Worm (Caenorhabditis elegans) whole organism, late embryonic: ENCODE results near the gene F48F7.6.

Experiments used
- C08G9.2 ChIP-seq: sonication (generic microtip); optimal IDR thresholded peaks from 2 replicates; lab custom pipeline; 2016; ENCODE audit warnings: mild to moderate bottlenecking, missing genetic modification characterization, moderate library complexity, missing compliant biosample characterization
- C38D4.7 ChIP-seq: fragments of 200-800 bp; sonication (Bioruptor generic); optimal IDR thresholded peaks from 2 replicates; lab custom pipeline; 2018; ENCODE audit warnings: mild to moderate bottlenecking, missing genetic modification characterization, moderate library complexity, missing compliant biosample characterization
- F13H6.1 ChIP-seq: sonication (generic microtip); optimal IDR thresholded peaks from 2 replicates; lab custom pipeline; 2016; ENCODE audit warnings: missing genetic modification characterization, missing compliant biosample characterization
- K02D7.2 ChIP-seq: sonication (generic microtip); optimal IDR thresholded peaks from 2 replicates; lab custom pipeline; 2017; ENCODE audit warnings: mild to moderate bottlenecking, missing genetic modification characterization, missing compliant biosample characterization
- K09A11.1 ChIP-seq: sonication (generic microtip); optimal IDR thresholded peaks from 2 replicates; lab custom pipeline; 2017; ENCODE audit warnings: antibody characterized with exemption, mild to moderate bottlenecking, missing genetic modification characterization, missing compliant biosample characterization; ENCODE audit not compliant: insufficient read depth
- T23F11.4 ChIP-seq: fragments of 200-800 bp; sonication (Bioruptor generic); optimal IDR thresholded peaks from 2 replicates; lab custom pipeline; 2018; ENCODE audit warnings: mild to moderate bottlenecking, missing genetic modification characterization, missing compliant biosample characterization
- ama-1 ChIP-seq: fragments of 150-350 bp; optimal IDR thresholded peaks from 2 replicates; lab custom pipeline; 2014
- ceh-14 ChIP-seq: sonication (generic microtip); optimal IDR thresholded peaks from 2 replicates; lab custom pipeline; 2016; ENCODE audit warnings: missing genotype, missing genetic modification characterization, missing compliant biosample characterization
- ceh-18 ChIP-seq: sonication (generic microtip); optimal IDR thresholded peaks from 2 replicates; lab custom pipeline; 2016; ENCODE audit warnings: missing genetic modification characterization, missing compliant biosample characterization
- ceh-30 ChIP-seq: fragments of 150-350 bp; optimal IDR thresholded peaks from 2 replicates; lab custom pipeline; 2014; ENCODE audit warnings: missing biosample characterization, missing genetic modification characterization
- ceh-31 ChIP-seq: sonication (generic microtip); optimal IDR thresholded peaks from 2 replicates; lab custom pipeline; 2016; ENCODE audit warnings: missing genetic modification characterization, missing compliant biosample characterization
- ceh-34 ChIP-seq: sonication (generic microtip); optimal IDR thresholded peaks from 2 replicates; lab custom pipeline; 2016; ENCODE audit warnings: mild to moderate bottlenecking, missing genetic modification characterization, missing compliant biosample characterization
- ceh-45 ChIP-seq: fragments of 200-800 bp; sonication (Bioruptor generic); IDR thresholded peaks from 2 replicates; pipeline ENCODE4 v1.3.6; 2022; ENCODE audit warnings: missing genetic modification reagents, missing genetic modification characterization, missing compliant biosample characterization
- ceh-6 ChIP-seq: fragments of 200-800 bp; sonication (Bioruptor generic); optimal IDR thresholded peaks from 2 replicates; lab custom pipeline; 2018; ENCODE audit warnings: mild to moderate bottlenecking, missing genetic modification characterization, missing compliant biosample characterization
- ceh-9 ChIP-seq: sonication (generic microtip); optimal IDR thresholded peaks from 2 replicates; lab custom pipeline; 2016; ENCODE audit warnings: mild to moderate bottlenecking, missing genetic modification characterization, inconsistent platforms, missing compliant biosample characterization
- che-1 ChIP-seq: sonication (generic microtip); optimal IDR thresholded peaks from 2 replicates; lab custom pipeline; 2016; ENCODE audit warnings: mild to moderate bottlenecking, missing genetic modification characterization, missing compliant biosample characterization
- dmd-4 ChIP-seq: sonication (generic microtip); optimal IDR thresholded peaks from 2 replicates; lab custom pipeline; 2016; ENCODE audit warnings: borderline replicate concordance, missing genetic modification characterization, missing compliant biosample characterization
- dve-1 ChIP-seq: sonication (generic microtip); optimal IDR thresholded peaks from 2 replicates; lab custom pipeline; 2017; ENCODE audit warnings: antibody characterized with exemption, mild to moderate bottlenecking, missing genetic modification characterization, missing compliant biosample characterization
- elt-4 ChIP-seq: sonication (generic microtip); optimal IDR thresholded peaks from 2 replicates; lab custom pipeline; 2016; ENCODE audit warnings: missing genetic modification characterization, missing compliant biosample characterization
- ets-4 ChIP-seq: sonication (generic microtip); optimal IDR thresholded peaks from 2 replicates; lab custom pipeline; 2016; ENCODE audit warnings: missing genetic modification characterization, missing compliant biosample characterization
- eyg-1 ChIP-seq: sonication (generic microtip); optimal IDR thresholded peaks from 2 replicates; lab custom pipeline; 2016; ENCODE audit warnings: missing genotype, missing genetic modification characterization, missing compliant biosample characterization
- fax-1 ChIP-seq: sonication (generic microtip); optimal IDR thresholded peaks from 2 replicates; lab custom pipeline; 2016; ENCODE audit warnings: missing genotype, missing genetic modification characterization, missing compliant biosample characterization
- fkh-6 ChIP-seq: sonication (generic microtip); optimal IDR thresholded peaks from 2 replicates; lab custom pipeline; 2016; ENCODE audit warnings: missing genetic modification characterization, missing compliant biosample characterization
- gmeb-2 ChIP-seq: sonication (generic microtip); optimal IDR thresholded peaks from 2 replicates; lab custom pipeline; 2016; ENCODE audit warnings: missing genetic modification characterization, inconsistent platforms, missing compliant biosample characterization
- hlh-15 ChIP-seq: sonication (generic microtip); optimal IDR thresholded peaks from 2 replicates; lab custom pipeline; 2016; ENCODE audit warnings: missing genetic modification characterization, missing compliant biosample characterization
- hlh-6 ChIP-seq: sonication (generic microtip); optimal IDR thresholded peaks from 2 replicates; lab custom pipeline; 2016; ENCODE audit warnings: missing genotype, missing genetic modification characterization, missing compliant biosample characterization
- hlh-8 ChIP-seq: sonication (generic microtip); optimal IDR thresholded peaks from 2 replicates; lab custom pipeline; 2016; ENCODE audit warnings: missing genotype, missing genetic modification characterization, missing compliant biosample characterization
- lin-11 ChIP-seq: fragments of 200-800 bp; sonication (Bioruptor generic); optimal IDR thresholded peaks from 2 replicates; lab custom pipeline; 2018; ENCODE audit warnings: mild to moderate bottlenecking, missing genetic modification characterization, missing compliant biosample characterization
- madf-2 ChIP-seq: sonication (generic microtip); optimal IDR thresholded peaks from 2 replicates; lab custom pipeline; 2017; ENCODE audit warnings: missing genetic modification characterization, missing compliant biosample characterization
- nfya-1 ChIP-seq: sonication (generic microtip); optimal IDR thresholded peaks from 2 replicates; lab custom pipeline; 2017; ENCODE audit warnings: missing genetic modification characterization, mild to moderate bottlenecking, missing compliant biosample characterization, antibody characterized with exemption, moderate library complexity
- nhr-232 ChIP-seq: sonication (generic microtip); optimal IDR thresholded peaks from 2 replicates; lab custom pipeline; 2016; ENCODE audit warnings: missing genetic modification characterization, missing compliant biosample characterization
- pat-9 ChIP-seq: fragments of 200-800 bp; sonication (Bioruptor generic); optimal IDR thresholded peaks from 2 replicates; lab custom pipeline; 2018; ENCODE audit warnings: mild to moderate bottlenecking, missing genetic modification characterization, moderate library complexity, missing compliant biosample characterization
- pha-2 ChIP-seq: sonication (generic microtip); optimal IDR thresholded peaks from 2 replicates; lab custom pipeline; 2017; ENCODE audit warnings: mild to moderate bottlenecking, missing genetic modification characterization, missing compliant biosample characterization
- pha-4 ChIP-seq: fragments of 150-350 bp; optimal IDR thresholded peaks from 2 replicates; lab custom pipeline; 2018; ENCODE audit warnings: missing biosample characterization, missing genetic modification reagents, missing genetic modification characterization
- pqm-1 ChIP-seq: sonication (generic microtip); optimal IDR thresholded peaks from 2 replicates; lab custom pipeline; 2016; ENCODE audit warnings: missing genetic modification characterization, missing compliant biosample characterization
- pros-1 ChIP-seq: fragments of 150-350 bp; optimal IDR thresholded peaks from 2 replicates; lab custom pipeline; 2014; ENCODE audit warnings: missing biosample characterization, missing genetic modification reagents, missing genetic modification characterization
- rnt-1 ChIP-seq: sonication (generic microtip); optimal IDR thresholded peaks from 2 replicates; lab custom pipeline; 2016; ENCODE audit warnings: missing genetic modification characterization, missing compliant biosample characterization
- sox-2 ChIP-seq: fragments of 200-800 bp; sonication (Bioruptor generic); IDR thresholded peaks from 2 replicates; pipeline ENCODE4 v1.3.6; 2022; ENCODE audit warnings: missing genetic modification reagents, missing genetic modification characterization, missing compliant biosample characterization
- sox-4 ChIP-seq: sonication (generic microtip); optimal IDR thresholded peaks from 2 replicates; lab custom pipeline; 2017; ENCODE audit warnings: mild to moderate bottlenecking, missing genetic modification characterization, inconsistent platforms, missing compliant biosample characterization
- syd-9 ChIP-seq: sonication (generic microtip); optimal IDR thresholded peaks from 2 replicates; lab custom pipeline; 2016; ENCODE audit warnings: mild to moderate bottlenecking, missing genetic modification characterization, moderate library complexity, missing compliant biosample characterization
- tbx-2 ChIP-seq: sonication (generic microtip); optimal IDR thresholded peaks from 2 replicates; lab custom pipeline; 2016; ENCODE audit warnings: missing genetic modification characterization, missing compliant biosample characterization
- ttx-3 ChIP-seq: sonication (generic microtip); optimal IDR thresholded peaks from 2 replicates; lab custom pipeline; 2016; ENCODE audit warnings: missing genetic modification reagents, missing genetic modification characterization, missing compliant biosample characterization
- unc-3 ChIP-seq, 2 experiments: fragments of 200-800 bp in 1 of 2; sonication (Bioruptor generic) in 1 of 2; sonication (generic microtip) in 1 of 2; conservative IDR thresholded peaks in 1 of 2; optimal IDR thresholded peaks in 1 of 2; 2 replicates each; pipeline versions ENCODE4 v1.3.6 to Lab custom; 2016 to 2022; ENCODE audit warnings: missing compliant biosample characterization in 2 of 2, missing genetic modification characterization in 2 of 2, missing genetic modification reagents in 1 of 2
- unc-42 ChIP-seq: sonication (generic microtip); optimal IDR thresholded peaks from 2 replicates; lab custom pipeline; 2016; ENCODE audit warnings: missing genotype, missing genetic modification characterization, missing compliant biosample characterization
- unc-86 ChIP-seq: sonication (generic microtip); optimal IDR thresholded peaks from 2 replicates; lab custom pipeline; 2016; ENCODE audit warnings: missing genetic modification characterization, missing compliant biosample characterization
- zip-5 ChIP-seq: sonication (generic microtip); optimal IDR thresholded peaks from 2 replicates; lab custom pipeline; 2016; ENCODE audit warnings: missing genetic modification characterization, missing compliant biosample characterization
- ztf-16 ChIP-seq: sonication (generic microtip); optimal IDR thresholded peaks from 2 replicates; lab custom pipeline; 2017; ENCODE audit warnings: missing genetic modification characterization, missing compliant biosample characterization

Gene F48F7.6

DNA sequence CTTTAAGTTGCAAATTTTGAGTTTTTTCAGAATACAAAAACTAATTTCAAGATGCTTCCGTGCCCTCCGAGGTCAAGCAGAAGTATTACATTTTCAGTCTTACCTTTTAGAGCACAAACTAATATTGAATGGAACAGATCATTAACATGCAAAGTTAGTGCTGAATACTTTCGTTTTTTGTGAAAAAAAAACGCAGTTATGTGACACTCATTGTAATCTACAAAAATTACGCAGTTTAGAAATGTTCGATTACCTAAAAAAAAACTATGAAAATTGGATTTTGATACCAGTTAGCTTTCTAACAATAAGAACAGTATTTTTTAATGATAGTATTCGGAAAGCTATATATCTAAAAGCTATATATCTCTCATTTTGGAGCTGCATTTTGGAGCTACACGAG lies 35.8 kb upstream of the F48F7.6 start:
- TF ChIP-seq ttx-3 (no peak), ama-1 (lab: Kevin White, UChicago) (no peak), fkh-6 (tag; lab: Kevin White, UChicago) (no peak), madf-2 (no peak), pros-1 (tag; lab: Kevin White, UChicago) (no peak), C08G9.2 (tag; lab: Kevin White, UChicago) (no peak), hlh-15 (no peak), lin-11 (no peak), sox-2 (GFP tag; lab: Robert Waterston, UW) (no peak), unc-42 (tag; lab: Kevin White, UChicago) (no peak), nfya-1 (no peak)

DNA sequence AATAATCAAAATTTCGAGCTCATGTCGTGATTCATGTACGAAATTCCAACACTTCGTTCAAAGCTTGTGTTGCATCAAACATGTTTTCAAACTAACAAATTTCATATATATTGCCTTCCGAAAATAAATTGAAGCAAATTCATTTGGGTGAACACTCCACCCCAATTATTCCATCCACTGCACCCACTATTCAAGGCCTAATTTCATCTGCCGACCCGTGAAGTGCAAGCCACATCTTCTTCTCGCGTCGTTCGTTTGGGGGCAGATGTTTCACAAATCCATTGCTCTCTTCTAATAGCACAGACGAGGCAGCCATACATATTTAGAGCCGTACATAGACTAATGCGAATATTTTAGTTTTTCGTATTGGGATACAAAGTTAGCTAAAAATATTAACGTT lies 33.4 kb upstream of the F48F7.6 start:
- TF ChIP-seq madf-2 (no peak), ceh-31 (tag; lab: Kevin White, UChicago) (peak; percentile 64), unc-42 (tag; lab: Kevin White, UChicago) (peak; percentile 96)
- TF ChIP-seq, all 69 proteins: peak for 2

DNA sequence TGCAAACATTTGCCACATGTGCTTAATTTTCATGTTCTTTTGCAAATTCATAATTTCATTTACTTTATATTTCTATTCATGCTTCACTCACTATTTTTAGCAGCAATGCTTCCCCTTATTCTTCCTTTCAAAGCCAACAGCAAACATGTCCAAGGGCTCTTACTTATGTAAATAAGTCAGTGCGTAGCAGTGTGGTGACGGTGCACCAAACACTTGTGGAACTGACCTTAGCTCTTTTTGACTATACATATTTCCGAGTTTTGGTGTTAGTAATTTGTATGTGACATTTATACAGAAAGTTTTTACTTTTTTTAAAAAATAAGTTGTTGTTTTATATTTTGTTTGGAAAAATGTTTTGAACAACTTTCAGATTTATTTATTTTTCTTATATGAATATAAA lies 32.5 kb upstream of the F48F7.6 start:
- TF ChIP-seq ceh-45 (GFP tag; lab: Robert Waterston, UW) (no peak), pha-2 (no peak), ceh-30 (tag; lab: Kevin White, UChicago) (no peak), nhr-232 (no peak)

DNA sequence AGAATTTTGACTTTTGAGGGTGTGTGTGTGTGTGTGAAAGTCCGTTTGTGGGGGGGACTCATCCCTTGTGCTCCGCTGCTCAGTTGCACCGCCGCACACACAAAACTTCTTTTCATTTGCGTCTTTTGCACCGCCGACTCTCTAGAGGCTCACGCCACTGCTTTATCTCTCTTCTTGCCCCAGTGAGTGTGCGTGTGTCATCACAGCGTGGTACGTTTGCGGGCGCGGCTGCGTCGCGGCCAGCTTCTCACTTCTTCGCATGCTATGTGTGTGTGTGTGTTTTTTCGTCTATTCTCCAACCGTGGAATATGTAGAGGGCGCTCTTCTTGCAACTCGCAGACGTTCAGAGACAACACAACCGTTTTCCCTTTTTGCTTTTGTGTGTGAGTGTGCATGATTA lies 32.1 kb upstream of the F48F7.6 start:
- no peak for TF ChIP-seq ztf-16
- no peak for TF ChIP-seq unc-86 (tag; lab: Kevin White, UChicago)
- no peak for TF ChIP-seq ama-1 (lab: Kevin White, UChicago)
- peak; percentile 43 for TF ChIP-seq F13H6.1 (tag; lab: Kevin White, UChicago)
- TF ChIP-seq pqm-1 (tag; lab: Kevin White, UChicago) = no peak
- TF ChIP-seq ets-4 (tag; lab: Kevin White, UChicago) = peak; percentile 4
- TF ChIP-seq C08G9.2 (tag; lab: Kevin White, UChicago) = peak; percentile 6
- peak; percentile 55 for TF ChIP-seq unc-42 (tag; lab: Kevin White, UChicago)
- TF ChIP-seq ceh-34 (tag; lab: Kevin White, UChicago) = peak; percentile 31
- TF ChIP-seq ceh-14 (tag; lab: Kevin White, UChicago) = peak; percentile 79
- TF ChIP-seq fax-1 (tag; lab: Kevin White, UChicago) = no peak
- TF ChIP-seq madf-2 = peak; percentile 9
- peak; percentile 61 for TF ChIP-seq ceh-18 (tag; lab: Kevin White, UChicago)
- TF ChIP-seq che-1 (tag; lab: Kevin White, UChicago) = no peak
- TF ChIP-seq unc-3 (GFP tag; conservative IDR thresholded peaks at IDR 0.05; lab: Robert Waterston, UW) = no peak
- TF ChIP-seq unc-3 (tag; optimal IDR thresholded peaks at IDR 0.05; lab: Kevin White, UChicago) = no peak
- TF ChIP-seq dmd-4 (tag; lab: Kevin White, UChicago) = peak; percentile 13
- TF ChIP-seq tbx-2 (tag; lab: Kevin White, UChicago) = peak; percentile 72
- no peak for TF ChIP-seq pat-9 (tag; lab: Kevin White, UChicago)
- no peak for TF ChIP-seq dve-1 (tag; lab: Kevin White, UChicago)
- peak; percentile 2 for TF ChIP-seq sox-4 (tag; lab: Kevin White, UChicago)
- TF ChIP-seq rnt-1 = peak; percentile 76
- TF ChIP-seq gmeb-2 (tag; lab: Kevin White, UChicago) = peak; percentile 5
- no peak for TF ChIP-seq K02D7.2 (tag; lab: Kevin White, UChicago)
- no peak for TF ChIP-seq eyg-1
- TF ChIP-seq K09A11.1 (tag; lab: Kevin White, UChicago) = no peak
- TF ChIP-seq ceh-6 (GFP tag; lab: Kevin White, UChicago) = peak; percentile 48
- TF ChIP-seq syd-9 = peak; percentile 12
- TF ChIP-seq nfya-1 = peak; percentile 62
- TF ChIP-seq hlh-6 (tag; lab: Kevin White, UChicago) = no peak
- peak; percentile 47 for TF ChIP-seq pha-2
- TF ChIP-seq ceh-9 = no peak
- no peak for TF ChIP-seq C38D4.7 (GFP tag; lab: Kevin White, UChicago)
- no peak for TF ChIP-seq pha-4 (tag; lab: Kevin White, UChicago)
- no peak for TF ChIP-seq hlh-8 (tag; lab: Kevin White, UChicago)
- TF ChIP-seq elt-4 (tag; lab: Kevin White, UChicago) = no peak
- TF ChIP-seq zip-5 (tag; lab: Kevin White, UChicago) = no peak
- no peak for TF ChIP-seq T23F11.4 (GFP tag; lab: Kevin White, UChicago)
